Fruit fly (Drosophila melanogaster) whole organism, embryonic: ENCODE measurements around the gene CG42571.
A peak's percentile ranks its signal among the peaks of the same experiment; 100 is the strongest.

Experiments used
- CG10321 ChIP-seq: fragments of 200-800 bp; sonication (Bioruptor generic); IDR thresholded peaks from 2 replicates; pipeline ENCODE4 v1.3.6; 2022; ENCODE audit warnings: missing biosample characterization, missing genetic modification characterization
- CG10431 ChIP-seq: fragments of 200-800 bp; sonication (Bioruptor generic); optimal IDR thresholded peaks from 3 replicates; lab custom pipeline; 2018; ENCODE audit warnings: missing biosample characterization, mild to moderate bottlenecking, missing genetic modification characterization
- CG11504 ChIP-seq: fragments of 200-800 bp; sonication (Bioruptor generic); optimal IDR thresholded peaks from 3 replicates; lab custom pipeline; 2019; ENCODE audit warnings: missing biosample characterization, mild to moderate bottlenecking, missing genetic modification characterization, moderate library complexity
- CG12104 ChIP-seq: fragments of 200-800 bp; sonication (Bioruptor generic); optimal IDR thresholded peaks from 3 replicates; lab custom pipeline; 2016; ENCODE audit warnings: missing biosample characterization, missing genetic modification characterization
- CG13287 ChIP-seq: fragments of 200-800 bp; sonication (Bioruptor generic); IDR thresholded peaks from 2 replicates; pipeline ENCODE4 v1.3.6; 2022; ENCODE audit warnings: missing biosample characterization, missing genetic modification characterization; ENCODE audit not compliant: partially characterized antibody
- CG14860 ChIP-seq: fragments of 200-800 bp; sonication (Bioruptor generic); IDR thresholded peaks from 3 replicates; pipeline ENCODE4 v1.3.6; 2022; ENCODE audit warnings: missing biosample characterization, missing genetic modification characterization; ENCODE audit not compliant: partially characterized antibody
- CG1603 ChIP-seq: fragments of 200-800 bp; sonication (Bioruptor generic); optimal IDR thresholded peaks from 2 replicates; lab custom pipeline; 2019; ENCODE audit warnings: missing biosample characterization, mild to moderate bottlenecking, missing genetic modification characterization, moderate library complexity
- CG32532 ChIP-seq: fragments of 200-800 bp; sonication (Bioruptor generic); IDR thresholded peaks from 2 replicates; pipeline ENCODE4 v1.3.6; 2022; ENCODE audit warnings: missing biosample characterization, missing genetic modification characterization
- CG5180 ChIP-seq: fragments of 200-800 bp; sonication (Bioruptor generic); optimal IDR thresholded peaks from 3 replicates; lab custom pipeline; 2017; ENCODE audit warnings: missing biosample characterization, missing genetic modification characterization, mild to moderate bottlenecking, moderate library complexity, missing genetic modification reagents
- CG6813 ChIP-seq: fragments of 200-800 bp; sonication (Bioruptor generic); optimal IDR thresholded peaks from 2 replicates; lab custom pipeline; 2017; ENCODE audit warnings: missing biosample characterization, missing genetic modification characterization, mild to moderate bottlenecking, moderate library complexity, missing genetic modification reagents
- CG7839 ChIP-seq: fragments of 200-800 bp; sonication (Bioruptor generic); optimal IDR thresholded peaks from 3 replicates; lab custom pipeline; 2018; ENCODE audit warnings: missing biosample characterization, mild to moderate bottlenecking, missing genetic modification characterization, moderate library complexity
- CG8089 ChIP-seq: fragments of 200-800 bp; sonication (Bioruptor generic); optimal IDR thresholded peaks from 3 replicates; lab custom pipeline; 2016; ENCODE audit warnings: missing biosample characterization, missing genetic modification characterization
- CG9609 ChIP-seq: fragments of 200-800 bp; sonication (Bioruptor generic); optimal IDR thresholded peaks from 3 replicates; lab custom pipeline; 2016; ENCODE audit warnings: missing biosample characterization, missing genetic modification characterization
- D19A ChIP-seq: fragments of 200-800 bp; optimal IDR thresholded peaks from 3 replicates; lab custom pipeline; 2019; ENCODE audit warnings: missing biosample characterization, mild to moderate bottlenecking, missing genetic modification characterization, moderate library complexity
- Dbx ChIP-seq: fragments of 200-800 bp; sonication (Bioruptor generic); IDR thresholded peaks from 3 replicates; pipeline ENCODE4 v1.3.6; 2022; ENCODE audit warnings: missing biosample characterization, missing genetic modification characterization
- E2f1 ChIP-seq: fragments of 200-800 bp; sonication (Bioruptor generic); IDR thresholded peaks from 2 replicates; pipeline ENCODE4 v1.3.6; 2022; ENCODE audit warnings: missing biosample characterization, missing genetic modification characterization
- Eip74EF ChIP-seq, 2 experiments: fragments of 200-800 bp in 1 of 2; fragments of >200 bp in 1 of 2; sonication (Bioruptor generic) in 1 of 2; optimal IDR thresholded peaks; 2 replicates each; lab custom pipeline; 2017 to 2019; ENCODE audit warnings: missing biosample characterization in 2 of 2, missing genetic modification characterization in 2 of 2, mild to moderate bottlenecking in 1 of 2, moderate library complexity in 1 of 2
- Gug ChIP-seq: fragments of 200-800 bp; sonication (Bioruptor generic); IDR thresholded peaks from 4 replicates; pipeline ENCODE4 v1.3.6; 2022; ENCODE audit warnings: missing biosample characterization, missing genetic modification characterization
- H15 ChIP-seq: fragments of 200-800 bp; sonication (Bioruptor generic); IDR thresholded peaks from 3 replicates; pipeline ENCODE4 v1.3.6; 2022; ENCODE audit warnings: missing biosample characterization, missing genetic modification characterization
- HLH4C ChIP-seq: fragments of 200-800 bp; sonication (Bioruptor generic); IDR thresholded peaks from 3 replicates; pipeline ENCODE4 v1.3.6; 2022; ENCODE audit warnings: missing biosample characterization, missing genetic modification characterization; ENCODE audit not compliant: partially characterized antibody
- Hr39 ChIP-seq: fragments of >200 bp; optimal IDR thresholded peaks from 2 replicates; lab custom pipeline; 2017
- Hr51 ChIP-seq, 2 experiments: fragments of 200-800 bp; sonication (Bioruptor generic); optimal IDR thresholded peaks; 2 replicates in 1 of 2; 3 replicates in 1 of 2; lab custom pipeline; 2016 to 2018; ENCODE audit warnings: missing biosample characterization in 2 of 2, missing genetic modification characterization in 2 of 2, mild to moderate bottlenecking in 1 of 2, moderate library complexity in 1 of 2
- Hr78 ChIP-seq, 2 experiments: fragments of 200-800 bp in 1 of 2; fragments of >200 bp in 1 of 2; sonication (Bioruptor generic) in 1 of 2; optimal IDR thresholded peaks; 2 replicates each; lab custom pipeline; 2017 to 2019; ENCODE audit warnings: missing biosample characterization in 2 of 2, missing genetic modification characterization in 2 of 2, mild to moderate bottlenecking in 1 of 2, moderate library complexity in 1 of 2
- NfI ChIP-seq: fragments of 200-800 bp; sonication (Bioruptor generic); optimal IDR thresholded peaks from 3 replicates; lab custom pipeline; 2018; ENCODE audit warnings: missing biosample characterization, mild to moderate bottlenecking, missing genetic modification characterization, moderate library complexity
- PHDP ChIP-seq: fragments of 200-800 bp; sonication (Bioruptor generic); optimal IDR thresholded peaks from 3 replicates; lab custom pipeline; 2018; ENCODE audit warnings: missing biosample characterization, mild to moderate bottlenecking, missing genetic modification characterization, moderate library complexity
- TFAM ChIP-seq: fragments of 200-800 bp; sonication (Bioruptor generic); optimal IDR thresholded peaks from 2 replicates; lab custom pipeline; 2017; ENCODE audit warnings: missing biosample characterization, missing genetic modification characterization, inconsistent platforms
- YL-1 ChIP-seq: fragments of 200-800 bp; sonication (Bioruptor generic); optimal IDR thresholded peaks from 3 replicates; lab custom pipeline; 2017; ENCODE audit warnings: missing biosample characterization, mild to moderate bottlenecking, missing genetic modification characterization
- ab ChIP-seq: fragments of 200-800 bp; sonication (Bioruptor generic); optimal IDR thresholded peaks from 2 replicates; lab custom pipeline; 2016; ENCODE audit warnings: missing biosample characterization, missing genetic modification characterization
- br ChIP-seq: fragments of >200 bp; optimal IDR thresholded peaks from 2 replicates; lab custom pipeline; 2017
- chinmo ChIP-seq: fragments of 200-800 bp; sonication (Bioruptor generic); IDR thresholded peaks from 4 replicates; pipeline ENCODE4 v1.3.6; 2022; ENCODE audit warnings: missing biosample characterization, missing genetic modification characterization; ENCODE audit not compliant: partially characterized antibody
- crol ChIP-seq: fragments of 200-800 bp; sonication (Bioruptor generic); IDR thresholded peaks from 2 replicates; pipeline ENCODE4 v1.3.6; 2022; ENCODE audit warnings: missing biosample characterization, missing genetic modification characterization
- cwo ChIP-seq: fragments of 200-800 bp; sonication (Bioruptor generic); optimal IDR thresholded peaks from 3 replicates; lab custom pipeline; 2017; ENCODE audit warnings: missing biosample characterization, missing genetic modification characterization, mild to moderate bottlenecking, moderate library complexity, missing genetic modification reagents
- da ChIP-seq: fragments of 200-800 bp; sonication (Bioruptor generic); optimal IDR thresholded peaks from 2 replicates; lab custom pipeline; 2016; ENCODE audit warnings: missing biosample characterization, missing genetic modification characterization
- ewg ChIP-seq: fragments of 200-800 bp; sonication (Bioruptor generic); optimal IDR thresholded peaks from 3 replicates; lab custom pipeline; 2017; ENCODE audit warnings: mild to moderate bottlenecking, missing biosample characterization, missing genetic modification reagents, missing genetic modification characterization
- gem ChIP-seq: fragments of 200-800 bp; sonication (Bioruptor generic); optimal IDR thresholded peaks from 2 replicates; lab custom pipeline; 2019; ENCODE audit warnings: missing biosample characterization, mild to moderate bottlenecking, missing genetic modification characterization, moderate library complexity
- gsb-n ChIP-seq: fragments of 200-800 bp; sonication (Bioruptor generic); optimal IDR thresholded peaks from 3 replicates; lab custom pipeline; 2018; ENCODE audit warnings: missing biosample characterization, mild to moderate bottlenecking, missing genetic modification characterization
- h ChIP-seq: fragments of >200 bp; optimal IDR thresholded peaks from 2 replicates; lab custom pipeline; 2017
- her ChIP-seq: fragments of 200-800 bp; sonication (Bioruptor generic); optimal IDR thresholded peaks from 2 replicates; lab custom pipeline; 2016; ENCODE audit warnings: missing biosample characterization, missing genetic modification characterization
- jigr1 ChIP-seq: fragments of 200-800 bp; sonication (Bioruptor generic); IDR thresholded peaks from 3 replicates; pipeline ENCODE4 v1.3.6; 2022; ENCODE audit warnings: missing biosample characterization, missing genetic modification characterization
- lab ChIP-seq: fragments of 200-800 bp; sonication (Bioruptor generic); optimal IDR thresholded peaks from 3 replicates; lab custom pipeline; 2017; ENCODE audit warnings: missing biosample characterization, missing genetic modification characterization, mild to moderate bottlenecking, moderate library complexity, missing genetic modification reagents
- lilli ChIP-seq: fragments of 200-800 bp; sonication (Bioruptor generic); optimal IDR thresholded peaks from 3 replicates; lab custom pipeline; 2016; ENCODE audit warnings: missing biosample characterization, missing genetic modification characterization
- nom ChIP-seq: fragments of 200-800 bp; sonication (Bioruptor generic); optimal IDR thresholded peaks from 2 replicates; lab custom pipeline; 2017; ENCODE audit warnings: missing biosample characterization, missing genetic modification characterization, mild to moderate bottlenecking, moderate library complexity, missing genetic modification reagents
- pb ChIP-seq: fragments of 200-800 bp; sonication (Bioruptor generic); optimal IDR thresholded peaks from 3 replicates; lab custom pipeline; 2016; ENCODE audit warnings: missing biosample characterization, missing genetic modification characterization
- pfk ChIP-seq: fragments of 200-800 bp; sonication (Bioruptor generic); optimal IDR thresholded peaks from 2 replicates; lab custom pipeline; 2018; ENCODE audit warnings: missing biosample characterization, mild to moderate bottlenecking, missing genetic modification characterization, moderate library complexity
- sens ChIP-seq: fragments of 200-800 bp; sonication (Bioruptor generic); peaks from one replicate; lab custom pipeline; 2016; ENCODE audit warnings: missing biosample characterization, missing genetic modification characterization
- sens-2 ChIP-seq: fragments of 200-800 bp; sonication (Bioruptor generic); IDR thresholded peaks from 2 replicates; pipeline ENCODE4 v1.3.6; 2022; ENCODE audit warnings: missing biosample characterization, missing genetic modification characterization
- sna ChIP-seq: fragments of 200-800 bp; sonication (Bioruptor generic); IDR thresholded peaks from 2 replicates; pipeline ENCODE4 v1.3.6; 2022; ENCODE audit warnings: missing biosample characterization, missing genetic modification characterization; ENCODE audit not compliant: partially characterized antibody
- twi ChIP-seq: fragments of 200-800 bp; optimal IDR thresholded peaks from 2 replicates; lab custom pipeline; 2019; ENCODE audit warnings: missing biosample characterization, mild to moderate bottlenecking, missing genetic modification characterization, moderate library complexity
- wor ChIP-seq: fragments of 200-800 bp; sonication (Bioruptor generic); IDR thresholded peaks from 2 replicates; pipeline ENCODE4 v1.3.6; 2022; ENCODE audit warnings: missing biosample characterization, missing genetic modification characterization

The CG42571 gene

DNA sequence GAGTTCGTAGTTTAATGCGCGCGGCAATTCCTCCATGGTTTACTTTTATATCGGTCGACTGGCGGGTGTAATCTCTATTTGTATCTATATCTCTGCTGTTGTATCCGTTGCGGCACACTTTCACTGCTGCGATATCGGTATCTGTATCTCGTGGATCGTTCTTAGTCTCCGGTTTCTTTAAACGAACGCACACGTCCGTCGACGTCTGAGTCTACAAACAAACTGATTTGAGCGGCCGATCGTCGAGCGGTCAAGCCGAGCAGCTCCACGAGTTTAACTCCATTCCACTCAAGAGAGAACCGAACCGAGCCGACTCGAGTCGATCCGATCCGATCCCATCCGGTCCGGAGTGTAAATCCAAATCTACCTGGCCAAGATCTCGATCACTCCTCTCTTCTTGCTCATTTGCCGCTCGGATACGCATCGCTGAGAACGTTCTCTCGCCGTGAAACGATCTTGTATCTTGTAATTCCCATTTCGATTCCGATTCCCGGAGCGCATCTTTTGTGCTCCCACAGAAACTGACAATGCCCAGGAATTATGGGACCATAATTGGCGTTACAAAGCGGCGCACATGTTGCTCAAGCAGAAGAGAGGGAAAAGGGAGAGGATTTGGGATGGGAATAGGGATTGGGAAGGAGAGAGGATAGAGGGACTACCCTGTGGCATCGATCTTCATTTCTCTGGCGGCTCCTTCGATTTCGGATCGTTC is 16.5 kb upstream of the CG42571 start, which contains the start of gene comm2 (continued):
- no peak for TF ChIP-seq br (lab: Kevin White, UChicago)
- no peak for TF ChIP-seq TFAM (GFP tag; lab: Kevin White, UChicago)
- no peak for TF ChIP-seq lab (GFP tag; lab: Kevin White, UChicago)
- no peak for TF ChIP-seq Hr39 (lab: Kevin White, UChicago)
- 0 out of 3 replicates have a peak, but pooled peaks have one; percentile 20 for TF ChIP-seq Dbx (GFP tag; lab: Robert Waterston, UW)
- peak; percentile 21; the same call in 1 of the 3 replicates for TF ChIP-seq HLH4C (GFP tag; lab: Robert Waterston, UW)
- no peak for TF ChIP-seq her (GFP tag; lab: Kevin White, UChicago)
- no peak for TF ChIP-seq CG10431 (GFP tag; lab: Kevin White, UChicago)
- no peak for TF ChIP-seq NfI (GFP tag; lab: Kevin White, UChicago)
- no peak for TF ChIP-seq CG6813 (GFP tag; lab: Kevin White, UChicago)
- TF ChIP-seq CG7839 (tag; lab: Kevin White, UChicago) = no peak
- TF ChIP-seq nom (GFP tag; lab: Kevin White, UChicago) = peak; percentile 22
- peak; percentile 50 for TF ChIP-seq pfk (GFP tag; lab: Kevin White, UChicago)
- no peak for TF ChIP-seq CG9609
- no peak for TF ChIP-seq E2f1 (GFP tag; lab: Robert Waterston, UW)
- no peak for TF ChIP-seq gem (tag; lab: Kevin White, UChicago)
- peak; percentile 13; the same call in 1 of the 2 replicates for TF ChIP-seq crol (GFP tag; lab: Robert Waterston, UW)
- no peak for TF ChIP-seq ab (GFP tag; lab: Kevin White, UChicago)
- peak; percentile 45; the same call in 1 of the 2 replicates for TF ChIP-seq CG13287 (GFP tag; lab: Robert Waterston, UW)
- TF ChIP-seq CG10321 (GFP tag; lab: Robert Waterston, UW) = no peak
- TF ChIP-seq ewg (GFP tag; lab: Kevin White, UChicago) = no peak
- TF ChIP-seq jigr1 (GFP tag; lab: Robert Waterston, UW) = no peak
- no peak for TF ChIP-seq gsb-n (tag; lab: Kevin White, UChicago)
- TF ChIP-seq PHDP (tag; lab: Kevin White, UChicago) = no peak
- no peak for TF ChIP-seq YL-1 (GFP tag; lab: Kevin White, UChicago)
- peak; percentile 8 for TF ChIP-seq D19A (tag; lab: Kevin White, UChicago)
- no peak for TF ChIP-seq Gug (GFP tag; lab: Robert Waterston, UW)
- peak; percentile 68 for TF ChIP-seq sens (GFP tag; lab: Kevin White, UChicago)
- TF ChIP-seq cwo (GFP tag; lab: Kevin White, UChicago) = no peak
- TF ChIP-seq sens-2 (GFP tag; lab: Robert Waterston, UW) = no peak
- TF ChIP-seq Hr51 (GFP tag; optimal IDR thresholded peaks at IDR 0.05; lab: Kevin White, UChicago) = no peak
- TF ChIP-seq CG8089 (GFP tag; lab: Kevin White, UChicago) = no peak
- peak; percentile 89; the same call in 3 of the 4 replicates for TF ChIP-seq chinmo (GFP tag; lab: Robert Waterston, UW)
- no peak for TF ChIP-seq H15 (GFP tag; lab: Robert Waterston, UW)
- TF ChIP-seq sna (GFP tag; lab: Robert Waterston, UW) = peak; percentile 76
- TF ChIP-seq Eip74EF (GFP tag; optimal IDR thresholded peaks at IDR 0.05; lab: Kevin White, UChicago) = no peak
- peak in 1 of 2 experiments; percentile 54 for TF ChIP-seq Hr78 (GFP tag; optimal IDR thresholded peaks at IDR 0.05; lab: Kevin White, UChicago)
- TF ChIP-seq CG14860 (GFP tag; lab: Robert Waterston, UW) = no peak
- TF ChIP-seq da (GFP tag; lab: Kevin White, UChicago) = no peak
- TF ChIP-seq lilli (GFP tag; lab: Kevin White, UChicago) = no peak
- TF ChIP-seq CG1603 (tag; lab: Kevin White, UChicago) = no peak
- no peak for TF ChIP-seq wor (GFP tag; lab: Robert Waterston, UW)
- TF ChIP-seq pb (GFP tag; lab: Kevin White, UChicago) = no peak
- TF ChIP-seq CG11504 (tag; lab: Kevin White, UChicago) = no peak
- TF ChIP-seq CG32532 (GFP tag; lab: Robert Waterston, UW) = no peak; the same call in 1 of the 2 replicates
- no peak for TF ChIP-seq h (lab: Kevin White, UChicago)
- peak; percentile 76 for TF ChIP-seq twi (tag; lab: Kevin White, UChicago)
- TF ChIP-seq CG5180 (GFP tag; lab: Kevin White, UChicago) = peak; percentile 30
- no peak for TF ChIP-seq CG12104
